Worm (Caenorhabditis elegans) whole organism, mixed stage, embryonic: ENCODE data around the gene C46C2.3.

Experiments
- blmp-1 ChIP-seq: fragments of 150-350 bp; optimal IDR thresholded peaks from 2 replicates; lab custom pipeline; 2014; ENCODE audit warnings: missing biosample characterization, missing genetic modification characterization
- ceh-39 ChIP-seq: fragments of 150-350 bp; optimal IDR thresholded peaks from 2 replicates; lab custom pipeline; 2014; ENCODE audit warnings: missing biosample characterization, missing genetic modification characterization
- ceh-43 ChIP-seq: fragments of 200-800 bp; sonication (Bioruptor generic); optimal IDR thresholded peaks from 2 replicates; lab custom pipeline; 2018; ENCODE audit warnings: mild to moderate bottlenecking, missing genetic modification characterization, moderate library complexity, missing compliant biosample characterization
- ceh-83 ChIP-seq: fragments of 200-800 bp; sonication (Bioruptor generic); optimal IDR thresholded peaks from 2 replicates; lab custom pipeline; 2018; ENCODE audit warnings: mild to moderate bottlenecking, missing genetic modification characterization, missing compliant biosample characterization
- ces-1 ChIP-seq: fragments of 150-350 bp; optimal IDR thresholded peaks from 2 replicates; lab custom pipeline; 2014; ENCODE audit warnings: missing biosample characterization, missing genetic modification reagents, missing genetic modification characterization
- cnd-1 ChIP-seq: fragments of 200-800 bp; sonication (Bioruptor generic); optimal IDR thresholded peaks from 2 replicates; lab custom pipeline; 2018; ENCODE audit warnings: mild to moderate bottlenecking, missing genetic modification characterization, missing compliant biosample characterization
- drap-1 ChIP-seq: fragments of 200-800 bp; sonication (Bioruptor generic); optimal IDR thresholded peaks from 3 replicates; lab custom pipeline; 2018; ENCODE audit warnings: mild to moderate bottlenecking, missing genetic modification characterization, missing compliant biosample characterization
- elt-1 ChIP-seq: sonication (generic microtip); optimal IDR thresholded peaks from 2 replicates; lab custom pipeline; 2017; ENCODE audit warnings: missing genetic modification characterization, mild to moderate bottlenecking, missing compliant biosample characterization, antibody characterized with exemption, moderate library complexity, borderline replicate concordance; ENCODE audit not compliant: insufficient read depth
- elt-3 ChIP-seq: fragments of 150-350 bp; optimal IDR thresholded peaks from 2 replicates; lab custom pipeline; 2014; ENCODE audit warnings: missing biosample characterization, missing genetic modification characterization
- flh-1 ChIP-seq: fragments of 200-800 bp; sonication (Bioruptor generic); optimal IDR thresholded peaks from 2 replicates; lab custom pipeline; 2018; ENCODE audit warnings: mild to moderate bottlenecking, missing genetic modification characterization, moderate library complexity, missing compliant biosample characterization
- ham-2 ChIP-seq: fragments of 200-800 bp; sonication (Bioruptor generic); optimal IDR thresholded peaks from 2 replicates; lab custom pipeline; 2018; ENCODE audit warnings: mild to moderate bottlenecking, missing genetic modification characterization, missing compliant biosample characterization
- hlh-1 ChIP-seq: fragments of 150-350 bp; optimal IDR thresholded peaks from 2 replicates; lab custom pipeline; 2014; ENCODE audit warnings: missing biosample characterization, missing genetic modification reagents, missing genetic modification characterization
- lin-32 ChIP-seq: fragments of 200-800 bp; sonication (Bioruptor generic); optimal IDR thresholded peaks from 2 replicates; lab custom pipeline; 2018; ENCODE audit warnings: mild to moderate bottlenecking, missing genetic modification characterization, missing compliant biosample characterization
- mab-5 ChIP-seq: fragments of 150-350 bp; optimal IDR thresholded peaks from 2 replicates; lab custom pipeline; 2014; ENCODE audit warnings: missing biosample characterization, missing genetic modification characterization
- mep-1 ChIP-seq: fragments of 150-350 bp; optimal IDR thresholded peaks from 2 replicates; lab custom pipeline; 2017; ENCODE audit warnings: missing biosample characterization, missing genetic modification reagents, missing genetic modification characterization, inconsistent platforms
- mls-2 ChIP-seq: sonication (generic microtip); optimal IDR thresholded peaks from 2 replicates; lab custom pipeline; 2016; ENCODE audit warnings: mild to moderate bottlenecking, missing genetic modification characterization, moderate library complexity, missing compliant biosample characterization
- nhr-12 ChIP-seq: fragments of 150-350 bp; optimal IDR thresholded peaks from 2 replicates; lab custom pipeline; 2014; ENCODE audit warnings: missing biosample characterization, missing genetic modification characterization
- nhr-2 ChIP-seq: fragments of 150-350 bp; optimal IDR thresholded peaks from 2 replicates; lab custom pipeline; 2014; ENCODE audit warnings: missing biosample characterization, missing genetic modification characterization
- nhr-237 ChIP-seq: fragments of 150-350 bp; optimal IDR thresholded peaks from 2 replicates; lab custom pipeline; 2014; ENCODE audit warnings: missing biosample characterization, missing genetic modification characterization
- nhr-28 ChIP-seq: fragments of 150-350 bp; optimal IDR thresholded peaks from 2 replicates; lab custom pipeline; 2014; ENCODE audit warnings: missing biosample characterization, missing genetic modification characterization
- nhr-76 ChIP-seq: sonication (generic microtip); optimal IDR thresholded peaks from 2 replicates; lab custom pipeline; 2017; ENCODE audit warnings: missing biosample characterization, missing genetic modification characterization
- pha-4 ChIP-seq: fragments of 150-350 bp; optimal IDR thresholded peaks from 2 replicates; lab custom pipeline; 2018; ENCODE audit warnings: missing biosample characterization, missing genetic modification reagents, missing genetic modification characterization
- snpc-4 ChIP-seq: fragments of 150-350 bp; optimal IDR thresholded peaks from 2 replicates; lab custom pipeline; 2014; ENCODE audit warnings: missing biosample characterization, missing genetic modification characterization
- sptf-1 ChIP-seq: sonication (generic microtip); optimal IDR thresholded peaks from 2 replicates; lab custom pipeline; 2017; ENCODE audit warnings: mild to moderate bottlenecking, missing genetic modification characterization, moderate library complexity, missing compliant biosample characterization
- tbx-8 ChIP-seq: fragments of 200-800 bp; sonication (Bioruptor generic); optimal IDR thresholded peaks from 2 replicates; lab custom pipeline; 2018; ENCODE audit warnings: mild to moderate bottlenecking, missing genetic modification characterization, moderate library complexity, missing compliant biosample characterization
- unc-120 ChIP-seq: sonication (generic microtip); optimal IDR thresholded peaks from 2 replicates; lab custom pipeline; 2017; ENCODE audit warnings: missing genetic modification characterization, missing compliant biosample characterization; ENCODE audit not compliant: poor library complexity, severe bottlenecking
- unc-39 ChIP-seq: fragments of 150-350 bp; optimal IDR thresholded peaks from 2 replicates; lab custom pipeline; 2014; ENCODE audit warnings: missing biosample characterization, missing genetic modification characterization
- unc-62 ChIP-seq: fragments of 150-350 bp; optimal IDR thresholded peaks from 2 replicates; lab custom pipeline; 2014; ENCODE audit warnings: missing biosample characterization, missing genetic modification reagents, missing genetic modification characterization
- zip-8 ChIP-seq: fragments of 150-350 bp; optimal IDR thresholded peaks from 2 replicates; lab custom pipeline; 2014; ENCODE audit warnings: missing biosample characterization, missing genetic modification characterization
- ztf-11 ChIP-seq: fragments of 150-350 bp; optimal IDR thresholded peaks from 2 replicates; lab custom pipeline; 2014; ENCODE audit warnings: missing biosample characterization, missing genetic modification characterization

Gene C46C2.3

ce11 chrIV:9199939-9200202 is 25.1 kb upstream of the C46C2.3 start, which contains the start of gene wnk-1:
Gene wnk-1, plus strand, starts transcription at chrIV:9200103.
- TF ChIP-seq zip-8 (tag; lab: Kevin White, UChicago) = no peak
- TF ChIP-seq mab-5 = no peak
- no peak for TF ChIP-seq ceh-83 (GFP tag; lab: Kevin White, UChicago)
- TF ChIP-seq flh-1 (GFP tag; lab: Kevin White, UChicago) = no peak
- no peak for TF ChIP-seq ces-1 (GFP tag; lab: Kevin White, UChicago)
- no peak for TF ChIP-seq nhr-28 (tag; lab: Kevin White, UChicago)
- no peak for TF ChIP-seq unc-39 (tag; lab: Kevin White, UChicago)
- TF ChIP-seq lin-32 = no peak
- TF ChIP-seq nhr-12 (tag; lab: Kevin White, UChicago) = no peak
- no peak for TF ChIP-seq sptf-1 (tag; lab: Kevin White, UChicago)
- no peak for TF ChIP-seq tbx-8 (GFP tag; lab: Kevin White, UChicago)
- TF ChIP-seq snpc-4 (tag; lab: Kevin White, UChicago) = no peak
- TF ChIP-seq mls-2 (tag; lab: Kevin White, UChicago) = no peak
- TF ChIP-seq elt-1 (tag; lab: Kevin White, UChicago) = no peak
- no peak for TF ChIP-seq mep-1 (tag; lab: Kevin White, UChicago)
- no peak for TF ChIP-seq drap-1 (GFP tag; lab: Kevin White, UChicago)
- no peak for TF ChIP-seq unc-120
- no peak for TF ChIP-seq ceh-43 (GFP tag; lab: Kevin White, UChicago)
- TF ChIP-seq ham-2 (GFP tag; lab: Kevin White, UChicago) = no peak
- TF ChIP-seq, all 35 proteins: peak for 0

- TF ChIP-seq nhr-28 (tag; lab: Kevin White, UChicago) (no peak), ceh-39 (no peak), ztf-11 (no peak)
These were observed 14.1 kb upstream of the C46C2.3 start for ce11 chrIV:9210841-9211240.

- TF ChIP-seq lin-32 (no peak), flh-1 (GFP tag; lab: Kevin White, UChicago) (no peak), nhr-237 (tag; lab: Kevin White, UChicago) (no peak)
These were observed 12.8 kb upstream of the C46C2.3 start, which contains the start of gene C46C2.6 for ce11 chrIV:9212121-9212520. Gene C46C2.6, plus strand, starts transcription at chrIV:9212421.

ce11 chrIV:9214823-9215222 is 10.1 kb upstream of the C46C2.3 start:
- TF ChIP-seq mab-5 = no peak
- TF ChIP-seq nhr-76 (tag; lab: Kevin White, UChicago) = no peak
- TF ChIP-seq nhr-12 (tag; lab: Kevin White, UChicago) = no peak
- TF ChIP-seq tbx-8 (GFP tag; lab: Kevin White, UChicago) = no peak
- no peak for TF ChIP-seq unc-62 (GFP tag; lab: Kevin White, UChicago)
- no peak for TF ChIP-seq elt-3 (tag; lab: Kevin White, UChicago)
- TF ChIP-seq ham-2 (GFP tag; lab: Kevin White, UChicago) = no peak

- TF ChIP-seq sptf-1 (tag; lab: Kevin White, UChicago) (no peak), tbx-8 (GFP tag; lab: Kevin White, UChicago) (no peak), snpc-4 (tag; lab: Kevin White, UChicago) (no peak), flh-1 (GFP tag; lab: Kevin White, UChicago) (no peak), blmp-1 (tag; lab: Kevin White, UChicago) (no peak), ztf-11 (no peak), cnd-1 (tag; lab: Kevin White, UChicago) (no peak), nhr-2 (tag; lab: Kevin White, UChicago) (no peak), pha-4 (tag; lab: Kevin White, UChicago) (no peak), elt-1 (tag; lab: Kevin White, UChicago) (no peak), ham-2 (GFP tag; lab: Kevin White, UChicago) (no peak), unc-62 (GFP tag; lab: Kevin White, UChicago) (no peak)
These were observed 9.1 kb upstream of the C46C2.3 start for ce11 chrIV:9215824-9216223.

ce11 chrIV:9216437-9216836 is 8.5 kb upstream of the C46C2.3 start:
- no peak for TF ChIP-seq elt-3 (tag; lab: Kevin White, UChicago)
- TF ChIP-seq unc-120 = peak; percentile 27
- TF ChIP-seq ceh-83 (GFP tag; lab: Kevin White, UChicago) = no peak
- peak; percentile 41 for TF ChIP-seq hlh-1 (tag; lab: Kevin White, UChicago)
- TF ChIP-seq sptf-1 (tag; lab: Kevin White, UChicago) = peak; percentile 9
- TF ChIP-seq unc-62 (GFP tag; lab: Kevin White, UChicago) = no peak
- TF ChIP-seq mep-1 (tag; lab: Kevin White, UChicago) = peak; percentile 49
- TF ChIP-seq ces-1 (GFP tag; lab: Kevin White, UChicago) = peak; percentile 52
- TF ChIP-seq, all 35 proteins: peak for 5
